Worm (Caenorhabditis elegans) whole organism, L1 larva: ENCODE results near the gene pcp-2.

ENCODE experiments used
- F16B12.6 ChIP-seq: fragments of 150-350 bp; optimal IDR thresholded peaks from 2 replicates; lab custom pipeline; 2014; ENCODE audit warnings: missing biosample characterization, missing genetic modification characterization
- alr-1 ChIP-seq: fragments of 200-800 bp; sonication (Bioruptor generic); optimal IDR thresholded peaks from 2 replicates; lab custom pipeline; 2018; ENCODE audit warnings: borderline replicate concordance, mild to moderate bottlenecking, missing genetic modification characterization, missing compliant biosample characterization
- ceh-63 ChIP-seq: fragments of 200-800 bp; sonication (Bioruptor generic); optimal IDR thresholded peaks from 2 replicates; lab custom pipeline; 2018; ENCODE audit warnings: mild to moderate bottlenecking, missing genetic modification characterization, missing compliant biosample characterization
- ceh-82 ChIP-seq, 3 experiments: fragments of 150-350 bp in 1 of 3; sonication (generic microtip) in 2 of 3; optimal IDR thresholded peaks; 2 replicates each; lab custom pipeline; 2014 to 2017; ENCODE audit warnings: missing biosample characterization in 3 of 3, missing genetic modification characterization in 3 of 3
- ceh-88 ChIP-seq: fragments of 200-800 bp; sonication (Bioruptor generic); IDR thresholded peaks from 2 replicates; pipeline ENCODE4 v1.3.6; 2022; ENCODE audit warnings: missing genetic modification characterization, missing compliant biosample characterization
- dsc-1 ChIP-seq: sonication (generic microtip); optimal IDR thresholded peaks from 2 replicates; lab custom pipeline; 2016; ENCODE audit warnings: mild to moderate bottlenecking, missing genetic modification characterization, missing compliant biosample characterization
- efl-1 ChIP-seq, 4 experiments: fragments of 150-350 bp; optimal IDR thresholded peaks in 3 of 4; peaks in 1 of 4; 1 replicate in 1 of 4; 2 replicates in 3 of 4; lab custom pipeline; 2014; ENCODE audit warnings: missing biosample characterization in 2 of 4, missing genetic modification characterization in 2 of 4, missing genetic modification reagents in 2 of 4
- efl-3 ChIP-seq: fragments of 200-800 bp; sonication (Bioruptor generic); optimal IDR thresholded peaks from 2 replicates; lab custom pipeline; 2018; ENCODE audit warnings: mild to moderate bottlenecking, missing genetic modification characterization, missing compliant biosample characterization
- egl-13 ChIP-seq: sonication (generic microtip); optimal IDR thresholded peaks from 2 replicates; lab custom pipeline; 2016; ENCODE audit warnings: missing genotype, missing genetic modification reagents, missing genetic modification characterization, missing compliant biosample characterization
- elt-2 ChIP-seq: sonication (generic microtip); optimal IDR thresholded peaks from 2 replicates; lab custom pipeline; 2016; ENCODE audit warnings: missing genetic modification characterization, mild to moderate bottlenecking, inconsistent platforms, missing compliant biosample characterization, missing genetic modification reagents
- fkh-10 ChIP-seq: sonication (generic microtip); optimal IDR thresholded peaks from 2 replicates; lab custom pipeline; 2017; ENCODE audit warnings: missing biosample characterization, missing genetic modification reagents, missing genetic modification characterization
- grh-1 ChIP-seq: fragments of 200-800 bp; sonication (Bioruptor generic); IDR thresholded peaks from 2 replicates; pipeline ENCODE4 v1.3.6; 2022; ENCODE audit warnings: missing genetic modification reagents, missing genetic modification characterization, missing compliant biosample characterization
- hpl-2 ChIP-seq: fragments of 150-350 bp; optimal IDR thresholded peaks from 2 replicates; lab custom pipeline; 2014; ENCODE audit warnings: missing biosample characterization, missing genetic modification reagents, missing genetic modification characterization
- isw-1 ChIP-seq: fragments of 200-800 bp; sonication (Bioruptor generic); IDR thresholded peaks from 2 replicates; pipeline ENCODE4 v1.3.6; 2022; ENCODE audit warnings: missing genetic modification characterization, missing compliant biosample characterization
- jun-1 ChIP-seq: fragments of 150-350 bp; optimal IDR thresholded peaks from 2 replicates; lab custom pipeline; 2014; ENCODE audit warnings: missing biosample characterization, missing genetic modification reagents, missing genetic modification characterization
- lin-13 ChIP-seq: fragments of 150-350 bp; optimal IDR thresholded peaks from 2 replicates; lab custom pipeline; 2014; ENCODE audit warnings: missing biosample characterization, missing genetic modification reagents, missing genetic modification characterization
- lin-14 ChIP-seq: fragments of 200-800 bp; sonication (Bioruptor generic); optimal IDR thresholded peaks from 2 replicates; lab custom pipeline; 2018; ENCODE audit warnings: mild to moderate bottlenecking, missing genetic modification characterization, moderate library complexity, missing compliant biosample characterization
- lin-15B ChIP-seq: fragments of 150-350 bp; sonication (generic microtip); optimal IDR thresholded peaks from 3 replicates; lab custom pipeline; 2014; ENCODE audit warnings: missing biosample characterization, missing genetic modification characterization
- lin-35 ChIP-seq, 2 experiments: fragments of 150-350 bp; optimal IDR thresholded peaks; 2 replicates each; lab custom pipeline; 2014; ENCODE audit warnings: missing biosample characterization in 2 of 2, missing genetic modification characterization in 2 of 2, missing genetic modification reagents in 2 of 2
- lin-39 ChIP-seq: fragments of 150-350 bp; optimal IDR thresholded peaks from 2 replicates; lab custom pipeline; 2014; ENCODE audit warnings: missing biosample characterization, missing genetic modification reagents, missing genetic modification characterization
- lir-3 ChIP-seq: sonication (generic microtip); optimal IDR thresholded peaks from 2 replicates; lab custom pipeline; 2016; ENCODE audit warnings: mild to moderate bottlenecking, missing genetic modification characterization, moderate library complexity, missing compliant biosample characterization; ENCODE audit not compliant: poor library complexity
- lsy-2 ChIP-seq, 2 experiments: fragments of 150-350 bp; optimal IDR thresholded peaks; 2 replicates each; lab custom pipeline; 2014; ENCODE audit warnings: missing biosample characterization in 2 of 2, missing genetic modification characterization in 2 of 2
- mab-9 ChIP-seq: fragments of 200-800 bp; sonication (Bioruptor generic); IDR thresholded peaks from 2 replicates; pipeline ENCODE4 v1.3.6; 2022; ENCODE audit warnings: missing genetic modification reagents, missing genetic modification characterization, missing compliant biosample characterization
- mdl-1 ChIP-seq, 2 experiments: fragments of 150-350 bp; optimal IDR thresholded peaks; 2 replicates each; lab custom pipeline; 2014 to 2017; ENCODE audit warnings: missing biosample characterization in 2 of 2, missing genetic modification characterization in 2 of 2, inconsistent platforms in 1 of 2
- mep-1 ChIP-seq: fragments of 150-350 bp; optimal IDR thresholded peaks from 2 replicates; lab custom pipeline; 2014; ENCODE audit warnings: missing biosample characterization, missing genetic modification characterization
- nhr-19 ChIP-seq: fragments of 200-800 bp; sonication (Bioruptor generic); conservative IDR thresholded peaks from 2 replicates; pipeline ENCODE4 v1.3.6; 2022; ENCODE audit warnings: missing genetic modification characterization, missing compliant biosample characterization
- nhr-20 ChIP-seq: sonication (generic microtip); optimal IDR thresholded peaks from 2 replicates; lab custom pipeline; 2016; ENCODE audit warnings: mild to moderate bottlenecking, missing genetic modification characterization, missing compliant biosample characterization
- nhr-71 ChIP-seq: sonication (generic microtip); optimal IDR thresholded peaks from 2 replicates; lab custom pipeline; 2016; ENCODE audit warnings: mild to moderate bottlenecking, missing genetic modification characterization, moderate library complexity, missing compliant biosample characterization
- nhr-85 ChIP-seq: sonication (generic microtip); peaks from one replicate; lab custom pipeline; 2016; ENCODE audit warnings: missing genetic modification characterization, inconsistent platforms, missing compliant biosample characterization
- nhr-90 ChIP-seq: sonication (generic microtip); optimal IDR thresholded peaks from 2 replicates; lab custom pipeline; 2016; ENCODE audit warnings: mild to moderate bottlenecking, missing genetic modification characterization, missing compliant biosample characterization; ENCODE audit not compliant: poor library complexity
- pag-3 ChIP-seq: sonication (generic microtip); optimal IDR thresholded peaks from 2 replicates; lab custom pipeline; 2017; ENCODE audit warnings: missing genetic modification characterization, mild to moderate bottlenecking, missing compliant biosample characterization, antibody characterized with exemption, borderline replicate concordance; ENCODE audit not compliant: insufficient read depth
- pax-3 ChIP-seq: fragments of 200-800 bp; sonication (Bioruptor generic); optimal IDR thresholded peaks from 2 replicates; lab custom pipeline; 2018; ENCODE audit warnings: mild to moderate bottlenecking, missing genetic modification characterization, moderate library complexity, missing compliant biosample characterization
- rnt-1 ChIP-seq: sonication (generic microtip); optimal IDR thresholded peaks from 2 replicates; lab custom pipeline; 2016; ENCODE audit warnings: mild to moderate bottlenecking, missing genetic modification characterization, moderate library complexity, missing compliant biosample characterization
- skn-1 ChIP-seq: fragments of 150-350 bp; optimal IDR thresholded peaks from 2 replicates; lab custom pipeline; 2014; ENCODE audit warnings: missing biosample characterization, missing genetic modification characterization
- sptf-1 ChIP-seq: fragments of 150-350 bp; optimal IDR thresholded peaks from 2 replicates; lab custom pipeline; 2014; ENCODE audit warnings: missing biosample characterization, missing genetic modification characterization
- swsn-7 ChIP-seq: sonication (generic microtip); optimal IDR thresholded peaks from 2 replicates; lab custom pipeline; 2016; ENCODE audit warnings: missing genetic modification characterization, missing compliant biosample characterization
- unc-30 ChIP-seq: sonication (generic microtip); optimal IDR thresholded peaks from 2 replicates; lab custom pipeline; 2017; ENCODE audit warnings: missing biosample characterization, missing genetic modification characterization
- unc-98 ChIP-seq: fragments of 200-800 bp; sonication (Bioruptor generic); IDR thresholded peaks from 2 replicates; pipeline ENCODE4 v1.3.6; 2022; ENCODE audit warnings: missing genetic modification characterization, missing compliant biosample characterization
- xbp-1 ChIP-seq: sonication (generic microtip); optimal IDR thresholded peaks from 2 replicates; lab custom pipeline; 2016; ENCODE audit warnings: missing genetic modification characterization, missing compliant biosample characterization
- zag-1 ChIP-seq: fragments of 150-350 bp; optimal IDR thresholded peaks from 2 replicates; lab custom pipeline; 2014; ENCODE audit warnings: missing biosample characterization, missing genetic modification characterization
- zip-4 ChIP-seq: fragments of 200-800 bp; sonication (Bioruptor generic); optimal IDR thresholded peaks from 2 replicates; lab custom pipeline; 2018; ENCODE audit warnings: mild to moderate bottlenecking, missing genetic modification characterization, moderate library complexity, missing compliant biosample characterization

The pcp-2 gene

ce11 chrIV:9196755-9197154 lies 31.8 kb upstream of the pcp-2 start (continued):
- TF ChIP-seq lin-13 (GFP tag; lab: Kevin White, UChicago): no peak
- peak; percentile 18 for TF ChIP-seq nhr-90 (tag; lab: Kevin White, UChicago)
- TF ChIP-seq xbp-1: peak; percentile 51
- TF ChIP-seq skn-1 (tag; lab: Kevin White, UChicago): peak; percentile 52
- TF ChIP-seq mab-9 (GFP tag; lab: Robert Waterston, UW): no peak
- TF ChIP-seq lin-39 (tag; lab: Kevin White, UChicago): no peak
- TF ChIP-seq lin-15B (tag; lab: Kevin White, UChicago): peak; percentile 1
- TF ChIP-seq jun-1 (tag; lab: Kevin White, UChicago): peak; percentile 72
- TF ChIP-seq isw-1 (GFP tag; lab: Robert Waterston, UW): peak; percentile 37
- no peak for TF ChIP-seq alr-1 (tag; lab: Kevin White, UChicago)
- peak; percentile 61 to 70 for TF ChIP-seq efl-1 (optimal IDR thresholded peaks at IDR 0.05; lab: Kevin White, UChicago)
- peak; percentile 35 to 93 for TF ChIP-seq efl-1 (GFP tag; optimal IDR thresholded peaks at IDR 0.05 in 1 of 2; lab: Kevin White, UChicago)
- TF ChIP-seq hpl-2 (GFP tag; lab: Kevin White, UChicago): no peak
- peak; percentile 8 for TF ChIP-seq elt-2 (tag; lab: Kevin White, UChicago)
- no peak for TF ChIP-seq ceh-63
- TF ChIP-seq lin-35 (GFP tag; optimal IDR thresholded peaks at IDR 0.05; lab: Kevin White, UChicago): peak; percentile 23 to 60
- peak; percentile 37 for TF ChIP-seq mep-1 (tag; lab: Kevin White, UChicago)
- peak; percentile 79 for TF ChIP-seq dsc-1 (tag; lab: Kevin White, UChicago)
- TF ChIP-seq F16B12.6 (tag; lab: Kevin White, UChicago): no peak
- TF ChIP-seq lin-14 (GFP tag; lab: Kevin White, UChicago): peak; percentile 93
- TF ChIP-seq ceh-82 (tag; optimal IDR thresholded peaks at IDR 0.05; lab: Kevin White, UChicago): peak; percentile 19 to 59 (median 49)
- no peak for TF ChIP-seq sptf-1 (tag; lab: Kevin White, UChicago)
- no peak for TF ChIP-seq ceh-88

ce11 chrIV:9196023-9196636 lies 31.2 kb upstream of the pcp-2 start:
- peak; percentile 22 for TF ChIP-seq nhr-20
- peak; percentile 10 to 18 for TF ChIP-seq efl-1 (optimal IDR thresholded peaks at IDR 0.05; lab: Kevin White, UChicago)
- TF ChIP-seq efl-1 (GFP tag; optimal IDR thresholded peaks at IDR 0.05 in 1 of 2; lab: Kevin White, UChicago): peak in 1 of 2 experiments; percentile 95
- peak; percentile 95 for TF ChIP-seq nhr-19 (GFP tag; lab: Robert Waterston, UW)
- TF ChIP-seq nhr-71 (tag; lab: Kevin White, UChicago): peak; percentile 46
- TF ChIP-seq F16B12.6 (tag; lab: Kevin White, UChicago): peak; percentile 73
- peak; percentile 86 for TF ChIP-seq ceh-88
- TF ChIP-seq grh-1 (GFP tag; lab: Robert Waterston, UW): peak; percentile 99
- TF ChIP-seq lin-35 (GFP tag; optimal IDR thresholded peaks at IDR 0.05; lab: Kevin White, UChicago): peak in 1 of 2 experiments; percentile 20
- TF ChIP-seq mab-9 (GFP tag; lab: Robert Waterston, UW): peak; percentile 93
- TF ChIP-seq nhr-90 (tag; lab: Kevin White, UChicago): peak; percentile 53
- TF ChIP-seq rnt-1 (tag; lab: Kevin White, UChicago): peak; percentile 30
- TF ChIP-seq lsy-2 (tag; optimal IDR thresholded peaks at IDR 0.05; lab: Kevin White, UChicago): peak; percentile 22 to 51
- peak; percentile 82 for TF ChIP-seq nhr-85 (tag; lab: Kevin White, UChicago)
- peak; percentile 23 for TF ChIP-seq lin-14 (GFP tag; lab: Kevin White, UChicago)
- peak; percentile 10 for TF ChIP-seq pax-3 (tag; lab: Kevin White, UChicago)
- peak; percentile 82 for TF ChIP-seq isw-1 (GFP tag; lab: Robert Waterston, UW)
- TF ChIP-seq unc-98 (GFP tag; lab: Robert Waterston, UW): peak; percentile 8; the same call in 1 of the 2 replicates
- TF ChIP-seq, all 84 proteins: peak for 17; not testable (repeated sequence) for 67

ce11 chrIV:9194524-9194923 lies 29.6 kb upstream of the pcp-2 start, which contains the start of gene C46C2.7:
TSS of gene C46C2.7 (plus strand) at chrIV:9194824.
- peak in 1 of 2 experiments; percentile 19 for TF ChIP-seq lsy-2 (tag; optimal IDR thresholded peaks at IDR 0.05; lab: Kevin White, UChicago)

- no peak for TF ChIP-seq fkh-10 (GFP tag; lab: Kevin White, UChicago)
- no peak for TF ChIP-seq unc-30
- TF ChIP-seq mdl-1 (tag; optimal IDR thresholded peaks at IDR 0.05; lab: Kevin White, UChicago): no peak
- TF ChIP-seq zag-1 (tag; lab: Kevin White, UChicago): no peak
- no peak for TF ChIP-seq nhr-90 (tag; lab: Kevin White, UChicago)
- TF ChIP-seq alr-1 (tag; lab: Kevin White, UChicago): no peak
- TF ChIP-seq egl-13 (tag; lab: Kevin White, UChicago): no peak
- TF ChIP-seq mep-1 (tag; lab: Kevin White, UChicago): no peak
- TF ChIP-seq zip-4 (GFP tag; lab: Kevin White, UChicago): no peak
- TF ChIP-seq swsn-7 (tag; lab: Kevin White, UChicago): no peak
- no peak for TF ChIP-seq hpl-2 (GFP tag; lab: Kevin White, UChicago)
- no peak for TF ChIP-seq mab-9 (GFP tag; lab: Robert Waterston, UW)
- TF ChIP-seq pax-3 (tag; lab: Kevin White, UChicago): no peak
- TF ChIP-seq lir-3 (tag; lab: Kevin White, UChicago): no peak
- no peak for TF ChIP-seq lin-14 (GFP tag; lab: Kevin White, UChicago)
- no peak for TF ChIP-seq pag-3
- TF ChIP-seq efl-3 (GFP tag; lab: Kevin White, UChicago): no peak
Observed at ce11 chrIV:9192522-9192921, 27.6 kb upstream of the pcp-2 start, which contains the start of gene C46C2.5. TSS of gene C46C2.5 (minus strand) at chrIV:9192622.
